Fruit fly (Drosophila melanogaster): ENCODE data around the gene CG8813.

The CG8813 gene

dm6 chr2L:2885503-2886225 lies 16.2 kb downstream of the CG8813 start, which contains the start of the genes NTPase and lilli (continued):
- peak; percentile 33 for TF ChIP-seq CG18011 (GFP tag; optimal IDR thresholded peaks at IDR 0.05)
- 0 out of 2 replicates have a peak, but pooled peaks have one; percentile 26 for TF ChIP-seq Adf1 (GFP tag; IDR thresholded peaks at IDR 0.05)
- TF ChIP-seq pan (optimal IDR thresholded peaks at IDR 0.05): no peak
- peak in 1 of 2 experiments; percentile 51 for TF ChIP-seq pan (GFP tag; optimal IDR thresholded peaks at IDR 0.05 in 1 of 2, IDR thresholded peaks at IDR 0.05 in 1 of 2)
- peak; percentile 94 for TF ChIP-seq Bgb (GFP tag; IDR thresholded peaks at IDR 0.05; ENCODE audit: partially characterized antibody)
- TF ChIP-seq CG32772 (GFP tag; IDR thresholded peaks at IDR 0.05): no peak; the same call in none of the 2 replicates
- TF ChIP-seq chif (GFP tag; optimal IDR thresholded peaks at IDR 0.05): peak; percentile 65 to 67
- peak; percentile 22 for TF ChIP-seq oc (tag; optimal IDR thresholded peaks at IDR 0.05)
- no peak for TF ChIP-seq ac (GFP tag; optimal IDR thresholded peaks at IDR 0.05)
- peak; percentile 59 for TF ChIP-seq CG10209 (GFP tag; optimal IDR thresholded peaks at IDR 0.05)
- no peak for TF ChIP-seq en (GFP tag; optimal IDR thresholded peaks at IDR 0.05)
- TF ChIP-seq CG8478 (optimal IDR thresholded peaks at IDR 0.05): peak; percentile 98
- TF ChIP-seq CG43689 (GFP tag; IDR thresholded peaks at IDR 0.05): no peak
- TF ChIP-seq CG16815 (GFP tag; optimal IDR thresholded peaks at IDR 0.05): peak; percentile 22
- TF ChIP-seq CG17186 (GFP tag; optimal IDR thresholded peaks at IDR 0.05): peak; percentile 70
- TF ChIP-seq GATAe (GFP tag; conservative IDR thresholded peaks at IDR 0.05): no peak
- TF ChIP-seq Bteb2 (GFP tag; optimal IDR thresholded peaks at IDR 0.05): peak; percentile 57
- TF ChIP-seq CG2875 (GFP tag; optimal IDR thresholded peaks at IDR 0.05): no peak
- TF ChIP-seq unc-4 (GFP tag; IDR thresholded peaks at IDR 0.05; ENCODE audit: partially characterized antibody): peak; percentile 91
- TF ChIP-seq CG34376 (GFP tag; optimal IDR thresholded peaks at IDR 0.05): no peak
- peak; percentile 10 for TF ChIP-seq fu2 (GFP tag; optimal IDR thresholded peaks at IDR 0.05)
- TF ChIP-seq Nf-YC (tag; optimal IDR thresholded peaks at IDR 0.05): no peak
- TF ChIP-seq CG7839 (tag; optimal IDR thresholded peaks at IDR 0.05): no peak
- TF ChIP-seq Deaf1 (tag; optimal IDR thresholded peaks at IDR 0.05): no peak
- TF ChIP-seq CG15269 (tag; optimal IDR thresholded peaks at IDR 0.05): no peak
- TF ChIP-seq stwl (tag; optimal IDR thresholded peaks at IDR 0.05): peak; percentile 25
- TF ChIP-seq esg (GFP tag; conservative IDR thresholded peaks at IDR 0.05): no peak
- peak in 1 of 2 experiments; percentile 40 for TF ChIP-seq bsh (GFP tag; optimal IDR thresholded peaks at IDR 0.05)
- no peak for TF ChIP-seq CG10543 (GFP tag; optimal IDR thresholded peaks at IDR 0.05)
- no peak for TF ChIP-seq Gsc (GFP tag; IDR thresholded peaks at IDR 0.05)
- TF ChIP-seq YL-1 (GFP tag; optimal IDR thresholded peaks at IDR 0.05): peak; percentile 32
- peak; percentile 80 for TF ChIP-seq CG4424 (GFP tag; optimal IDR thresholded peaks at IDR 0.05)
- TF ChIP-seq CG6765 (GFP tag; optimal IDR thresholded peaks at IDR 0.05): no peak
- TF ChIP-seq Elba2 (GFP tag; optimal IDR thresholded peaks at IDR 0.05): peak; percentile 18
- TF ChIP-seq CG10147 (GFP tag; optimal IDR thresholded peaks at IDR 0.05): no peak
- TF ChIP-seq Awh (GFP tag; IDR thresholded peaks at IDR 0.05): no peak
- TF ChIP-seq slou (GFP tag; optimal IDR thresholded peaks at IDR 0.05): no peak
- TF ChIP-seq wek (GFP tag; optimal IDR thresholded peaks at IDR 0.05): peak; percentile 14
- peak; percentile 97 for TF ChIP-seq CG6791 (GFP tag; IDR thresholded peaks at IDR 0.05; ENCODE audit: partially characterized antibody)
- no peak for TF ChIP-seq CG7987 (GFP tag; optimal IDR thresholded peaks at IDR 0.05)
- peak; percentile 70 for TF ChIP-seq jumu (GFP tag; optimal IDR thresholded peaks at IDR 0.05)
- no peak for TF ChIP-seq CG15696 (tag; optimal IDR thresholded peaks at IDR 0.05)
- no peak for TF ChIP-seq nom (GFP tag; optimal IDR thresholded peaks at IDR 0.05)
- peak; percentile 17 for TF ChIP-seq schlank (tag; optimal IDR thresholded peaks at IDR 0.05)
- no peak for TF ChIP-seq Poxn (GFP tag; IDR thresholded peaks at IDR 0.05)
- peak; percentile 26 for TF ChIP-seq Ssrp (tag; optimal IDR thresholded peaks at IDR 0.05)
- TF ChIP-seq kni (GFP tag; optimal IDR thresholded peaks at IDR 0.05): no peak
- peak; percentile 67 for TF ChIP-seq CG9932 (GFP tag; IDR thresholded peaks at IDR 0.05)
- TF ChIP-seq CG12769 (tag; optimal IDR thresholded peaks at IDR 0.05): no peak
